Worm (Caenorhabditis elegans) whole organism, mixed stage, embryonic: ENCODE measurements around the gene srh-99.

Experiments
- ces-1 ChIP-seq: fragments of 150-350 bp; optimal IDR thresholded peaks from 2 replicates; lab custom pipeline; 2014; ENCODE audit warnings: missing biosample characterization, missing genetic modification reagents, missing genetic modification characterization
- drap-1 ChIP-seq: fragments of 200-800 bp; sonication (Bioruptor generic); optimal IDR thresholded peaks from 3 replicates; lab custom pipeline; 2018; ENCODE audit warnings: mild to moderate bottlenecking, missing genetic modification characterization, missing compliant biosample characterization
- hlh-1 ChIP-seq: fragments of 150-350 bp; optimal IDR thresholded peaks from 2 replicates; lab custom pipeline; 2014; ENCODE audit warnings: missing biosample characterization, missing genetic modification reagents, missing genetic modification characterization
- lin-13 ChIP-seq: fragments of 150-350 bp; optimal IDR thresholded peaks from 2 replicates; lab custom pipeline; 2014; ENCODE audit warnings: missing biosample characterization, missing genetic modification characterization
- nhr-28 ChIP-seq: fragments of 150-350 bp; optimal IDR thresholded peaks from 2 replicates; lab custom pipeline; 2014; ENCODE audit warnings: missing biosample characterization, missing genetic modification characterization
- nhr-76 ChIP-seq: sonication (generic microtip); optimal IDR thresholded peaks from 2 replicates; lab custom pipeline; 2017; ENCODE audit warnings: missing biosample characterization, missing genetic modification characterization
- pha-4 ChIP-seq: fragments of 150-350 bp; optimal IDR thresholded peaks from 2 replicates; lab custom pipeline; 2018; ENCODE audit warnings: missing biosample characterization, missing genetic modification reagents, missing genetic modification characterization
- snpc-4 ChIP-seq: fragments of 150-350 bp; optimal IDR thresholded peaks from 2 replicates; lab custom pipeline; 2014; ENCODE audit warnings: missing biosample characterization, missing genetic modification characterization
- unc-62 ChIP-seq: fragments of 150-350 bp; optimal IDR thresholded peaks from 2 replicates; lab custom pipeline; 2014; ENCODE audit warnings: missing biosample characterization, missing genetic modification reagents, missing genetic modification characterization

- TF ChIP-seq nhr-76 (tag; lab: Kevin White, UChicago) (no peak), unc-62 (GFP tag; lab: Kevin White, UChicago) (no peak), hlh-1 (no peak), nhr-28 (tag; lab: Kevin White, UChicago) (no peak), lin-13 (tag; lab: Kevin White, UChicago) (no peak), pha-4 (tag; lab: Kevin White, UChicago) (no peak), snpc-4 (tag; lab: Kevin White, UChicago) (no peak), drap-1 (GFP tag; lab: Kevin White, UChicago) (no peak), ces-1 (GFP tag; lab: Kevin White, UChicago) (no peak)
Observed at ce11 chrII:3759010-3759409, 42.7 kb upstream of the srh-99 start, which contains the start of gene T24E12.12.
